Fruit fly (Drosophila melanogaster) whole organism, prepupa: ENCODE data around the gene CG3909.

Experiments
- Blimp-1 ChIP-seq: fragments of 200-800 bp; sonication (Bioruptor generic); optimal IDR thresholded peaks from 3 replicates; lab custom pipeline; 2017; ENCODE audit warnings: missing biosample characterization, missing genetic modification characterization, mild to moderate bottlenecking, moderate library complexity, missing genetic modification reagents
- CG10631 ChIP-seq: fragments of 200-800 bp; sonication (Bioruptor generic); optimal IDR thresholded peaks from 2 replicates; lab custom pipeline; 2016; ENCODE audit warnings: missing biosample characterization, missing genetic modification characterization
- CG10669 ChIP-seq: fragments of 200-800 bp; sonication (Bioruptor generic); optimal IDR thresholded peaks from 3 replicates; lab custom pipeline; 2018; ENCODE audit warnings: missing biosample characterization, mild to moderate bottlenecking, missing genetic modification characterization, moderate library complexity
- CG11294 ChIP-seq: fragments of 200-800 bp; sonication (Bioruptor generic); IDR thresholded peaks from 2 replicates; pipeline ENCODE4 v1.3.6; 2022; ENCODE audit warnings: missing biosample characterization, missing genetic modification characterization
- CG11762 ChIP-seq: fragments of 200-800 bp; sonication (Bioruptor generic); optimal IDR thresholded peaks from 3 replicates; lab custom pipeline; 2016; ENCODE audit warnings: missing biosample characterization, missing genetic modification characterization; ENCODE audit not compliant: insufficient read depth
- CG11902 ChIP-seq: fragments of 200-800 bp; sonication (Bioruptor generic); optimal IDR thresholded peaks from 3 replicates; lab custom pipeline; 2016; ENCODE audit warnings: missing biosample characterization, missing genetic modification characterization
- CG15336 ChIP-seq: fragments of 200-800 bp; sonication (Bioruptor generic); IDR thresholded peaks from 2 replicates; pipeline ENCODE4 v1.3.6; 2022; ENCODE audit warnings: missing biosample characterization, missing genetic modification characterization
- CG1621 ChIP-seq: fragments of 200-800 bp; sonication (Bioruptor generic); optimal IDR thresholded peaks from 3 replicates; lab custom pipeline; 2018; ENCODE audit warnings: missing biosample characterization, mild to moderate bottlenecking, missing genetic modification characterization
- CG3032 ChIP-seq: fragments of 200-800 bp; optimal IDR thresholded peaks from 2 replicates; lab custom pipeline; 2019; ENCODE audit warnings: missing biosample characterization, mild to moderate bottlenecking, missing genetic modification characterization, moderate library complexity
- CG31627 ChIP-seq: fragments of 200-800 bp; sonication (Bioruptor generic); optimal IDR thresholded peaks from 3 replicates; lab custom pipeline; 2016; ENCODE audit warnings: missing biosample characterization, missing genetic modification characterization
- CG32006 ChIP-seq: fragments of 200-800 bp; sonication (Bioruptor generic); optimal IDR thresholded peaks from 3 replicates; lab custom pipeline; 2017; ENCODE audit warnings: missing biosample characterization, mild to moderate bottlenecking, missing genetic modification characterization
- CG3919 ChIP-seq: fragments of 200-800 bp; sonication (Bioruptor generic); optimal IDR thresholded peaks from 3 replicates; lab custom pipeline; 2016; ENCODE audit warnings: missing biosample characterization, missing genetic modification characterization
- CG4318 ChIP-seq: fragments of 200-800 bp; sonication (Bioruptor generic); optimal IDR thresholded peaks from 3 replicates; lab custom pipeline; 2017; ENCODE audit warnings: missing biosample characterization, mild to moderate bottlenecking, missing genetic modification characterization
- CG6163 ChIP-seq: fragments of 200-800 bp; sonication (Bioruptor generic); IDR thresholded peaks from 3 replicates; pipeline ENCODE4 v1.3.6; 2022; ENCODE audit warnings: missing biosample characterization, missing genetic modification characterization
- CG6276 ChIP-seq: fragments of 200-800 bp; sonication (Bioruptor generic); optimal IDR thresholded peaks from 2 replicates; lab custom pipeline; 2017; ENCODE audit warnings: missing biosample characterization, mild to moderate bottlenecking, missing genetic modification characterization
- CG6792 ChIP-seq: fragments of 200-800 bp; sonication (Bioruptor generic); optimal IDR thresholded peaks from 3 replicates; lab custom pipeline; 2016; ENCODE audit warnings: missing biosample characterization, missing genetic modification characterization
- CG6808 ChIP-seq: fragments of 200-800 bp; sonication (Bioruptor generic); optimal IDR thresholded peaks from 3 replicates; lab custom pipeline; 2017; ENCODE audit warnings: missing biosample characterization, missing genetic modification characterization, mild to moderate bottlenecking, moderate library complexity, missing genetic modification reagents
- CG6854 ChIP-seq: fragments of 200-800 bp; sonication (Bioruptor generic); optimal IDR thresholded peaks from 2 replicates; lab custom pipeline; 2017; ENCODE audit warnings: missing biosample characterization, mild to moderate bottlenecking, missing genetic modification characterization
- CG7368 ChIP-seq: fragments of 200-800 bp; sonication (Bioruptor generic); optimal IDR thresholded peaks from 3 replicates; lab custom pipeline; 2016; ENCODE audit warnings: missing biosample characterization, missing genetic modification characterization
- CG8119 ChIP-seq: fragments of 200-800 bp; sonication (Bioruptor generic); IDR thresholded peaks from 3 replicates; pipeline ENCODE4 v1.3.6; 2022; ENCODE audit warnings: missing biosample characterization, missing genetic modification characterization
- CG8319 ChIP-seq: fragments of 200-800 bp; sonication (Bioruptor generic); optimal IDR thresholded peaks from 3 replicates; lab custom pipeline; 2016; ENCODE audit warnings: missing biosample characterization, missing genetic modification characterization
- CG8632 ChIP-seq: fragments of 200-800 bp; sonication (Bioruptor generic); optimal IDR thresholded peaks from 3 replicates; lab custom pipeline; 2016; ENCODE audit warnings: missing biosample characterization, missing genetic modification characterization
- CG9139 ChIP-seq: fragments of 200-800 bp; sonication (Bioruptor generic); optimal IDR thresholded peaks from 3 replicates; lab custom pipeline; 2017; ENCODE audit warnings: missing biosample characterization, mild to moderate bottlenecking, missing genetic modification characterization
- Eip78C ChIP-seq: fragments of 200-800 bp; sonication (Bioruptor generic); peaks from one replicate; lab custom pipeline; 2016; ENCODE audit warnings: missing biosample characterization, missing genetic modification characterization
- Eip93F ChIP-seq: fragments of 200-800 bp; sonication (Bioruptor generic); optimal IDR thresholded peaks from 2 replicates; lab custom pipeline; 2016; ENCODE audit warnings: missing biosample characterization, mild to moderate bottlenecking, missing genetic modification characterization
- Ets21C ChIP-seq: fragments of 200-800 bp; sonication (Bioruptor generic); optimal IDR thresholded peaks from 3 replicates; lab custom pipeline; 2016; ENCODE audit warnings: missing biosample characterization, missing genetic modification characterization
- Ets96B ChIP-seq: fragments of 200-800 bp; optimal IDR thresholded peaks from 2 replicates; lab custom pipeline; 2019; ENCODE audit warnings: missing biosample characterization, mild to moderate bottlenecking, missing genetic modification characterization, moderate library complexity
- Hr38 ChIP-seq: sonication (Bioruptor generic); optimal IDR thresholded peaks from 2 replicates; lab custom pipeline; 2016; ENCODE audit warnings: missing biosample characterization, missing genetic modification characterization
- Hr39 ChIP-seq: fragments of 200-800 bp; sonication (Bioruptor generic); optimal IDR thresholded peaks from 2 replicates; lab custom pipeline; 2016; ENCODE audit warnings: missing biosample characterization, missing genetic modification characterization
- Hr4 ChIP-seq: fragments of 200-800 bp; sonication (Bioruptor generic); optimal IDR thresholded peaks from 3 replicates; lab custom pipeline; 2016; ENCODE audit warnings: missing biosample characterization, missing genetic modification characterization
- Lpt ChIP-seq: fragments of 200-800 bp; sonication (Bioruptor generic); optimal IDR thresholded peaks from 3 replicates; lab custom pipeline; 2016; ENCODE audit warnings: missing biosample characterization, missing genetic modification characterization
- Met ChIP-seq: fragments of 200-800 bp; sonication (Bioruptor generic); optimal IDR thresholded peaks from 3 replicates; lab custom pipeline; 2016; ENCODE audit warnings: missing biosample characterization, missing genetic modification characterization
- OdsH ChIP-seq: fragments of 200-800 bp; sonication (Bioruptor generic); optimal IDR thresholded peaks from 3 replicates; lab custom pipeline; 2016; ENCODE audit warnings: missing biosample characterization, missing genetic modification characterization
- Smox ChIP-seq: fragments of 200-800 bp; sonication (Bioruptor generic); optimal IDR thresholded peaks from 3 replicates; lab custom pipeline; 2016; ENCODE audit warnings: missing biosample characterization, missing genetic modification characterization
- Sox102F ChIP-seq: fragments of 200-800 bp; sonication (Bioruptor generic); optimal IDR thresholded peaks from 2 replicates; lab custom pipeline; 2016; ENCODE audit warnings: missing biosample characterization, mild to moderate bottlenecking, missing genetic modification characterization
- acj6 ChIP-seq: fragments of 200-800 bp; sonication (Bioruptor generic); optimal IDR thresholded peaks from 3 replicates; lab custom pipeline; 2016; ENCODE audit warnings: missing biosample characterization, missing genetic modification characterization
- cyc ChIP-seq: fragments of 200-800 bp; sonication (Bioruptor generic); optimal IDR thresholded peaks from 3 replicates; lab custom pipeline; 2016; ENCODE audit warnings: missing biosample characterization, missing genetic modification characterization
- dac ChIP-seq: fragments of 200-800 bp; sonication (Bioruptor generic); optimal IDR thresholded peaks from 2 replicates; lab custom pipeline; 2017; ENCODE audit warnings: missing biosample characterization, mild to moderate bottlenecking, missing genetic modification characterization
- dsx ChIP-seq: fragments of 200-800 bp; optimal IDR thresholded peaks from 3 replicates; lab custom pipeline; 2019; ENCODE audit warnings: missing biosample characterization, mild to moderate bottlenecking, missing genetic modification characterization, moderate library complexity; ENCODE audit not compliant: poor library complexity, severe bottlenecking
- eg ChIP-seq: fragments of 200-800 bp; sonication (Bioruptor generic); IDR thresholded peaks from 3 replicates; pipeline ENCODE4 v1.3.6; 2022; ENCODE audit warnings: missing biosample characterization, missing genetic modification characterization
- esn ChIP-seq: fragments of 200-800 bp; sonication (Bioruptor generic); optimal IDR thresholded peaks from 2 replicates; lab custom pipeline; 2016; ENCODE audit warnings: missing biosample characterization, mild to moderate bottlenecking, missing genetic modification characterization, moderate library complexity
- fd59A ChIP-seq: fragments of 200-800 bp; sonication (Bioruptor generic); optimal IDR thresholded peaks from 2 replicates; lab custom pipeline; 2017; ENCODE audit warnings: missing biosample characterization, mild to moderate bottlenecking, missing genetic modification characterization, missing genetic modification reagents
- fd85E ChIP-seq: fragments of 200-800 bp; sonication (Bioruptor generic); optimal IDR thresholded peaks from 3 replicates; lab custom pipeline; 2016; ENCODE audit warnings: missing biosample characterization, missing genetic modification characterization
- fkh ChIP-seq: fragments of 200-800 bp; sonication (Bioruptor generic); optimal IDR thresholded peaks from 3 replicates; lab custom pipeline; 2017; ENCODE audit warnings: missing biosample characterization, mild to moderate bottlenecking, missing genetic modification characterization, moderate library complexity
- pdm3 ChIP-seq: fragments of 200-800 bp; sonication (Bioruptor generic); optimal IDR thresholded peaks from 3 replicates; lab custom pipeline; 2016; ENCODE audit warnings: missing biosample characterization, missing genetic modification characterization
- salr ChIP-seq, 2 experiments: fragments of 200-800 bp; sonication (Bioruptor generic); optimal IDR thresholded peaks; 3 replicates each; lab custom pipeline; 2016 to 2018; ENCODE audit warnings: missing biosample characterization in 2 of 2, missing genetic modification characterization in 2 of 2, mild to moderate bottlenecking in 1 of 2
- ss ChIP-seq, 2 experiments: fragments of 200-800 bp; sonication (Bioruptor generic); optimal IDR thresholded peaks; 2 replicates in 1 of 2; 3 replicates in 1 of 2; lab custom pipeline; 2017 to 2018; ENCODE audit warnings: mild to moderate bottlenecking in 2 of 2, missing biosample characterization in 2 of 2, missing genetic modification characterization in 2 of 2, moderate library complexity in 1 of 2
- svp ChIP-seq: fragments of 200-800 bp; sonication (Bioruptor generic); peaks from one replicate; lab custom pipeline; 2016; ENCODE audit warnings: missing biosample characterization, missing genetic modification characterization
- topi ChIP-seq: fragments of 200-800 bp; sonication (Bioruptor generic); optimal IDR thresholded peaks from 3 replicates; lab custom pipeline; 2016; ENCODE audit warnings: missing biosample characterization, missing genetic modification characterization
- vri ChIP-seq: fragments of 200-800 bp; sonication (Bioruptor generic); optimal IDR thresholded peaks from 3 replicates; lab custom pipeline; 2016; ENCODE audit warnings: missing biosample characterization, mild to moderate bottlenecking, missing genetic modification characterization

Gene CG3909

DNA sequence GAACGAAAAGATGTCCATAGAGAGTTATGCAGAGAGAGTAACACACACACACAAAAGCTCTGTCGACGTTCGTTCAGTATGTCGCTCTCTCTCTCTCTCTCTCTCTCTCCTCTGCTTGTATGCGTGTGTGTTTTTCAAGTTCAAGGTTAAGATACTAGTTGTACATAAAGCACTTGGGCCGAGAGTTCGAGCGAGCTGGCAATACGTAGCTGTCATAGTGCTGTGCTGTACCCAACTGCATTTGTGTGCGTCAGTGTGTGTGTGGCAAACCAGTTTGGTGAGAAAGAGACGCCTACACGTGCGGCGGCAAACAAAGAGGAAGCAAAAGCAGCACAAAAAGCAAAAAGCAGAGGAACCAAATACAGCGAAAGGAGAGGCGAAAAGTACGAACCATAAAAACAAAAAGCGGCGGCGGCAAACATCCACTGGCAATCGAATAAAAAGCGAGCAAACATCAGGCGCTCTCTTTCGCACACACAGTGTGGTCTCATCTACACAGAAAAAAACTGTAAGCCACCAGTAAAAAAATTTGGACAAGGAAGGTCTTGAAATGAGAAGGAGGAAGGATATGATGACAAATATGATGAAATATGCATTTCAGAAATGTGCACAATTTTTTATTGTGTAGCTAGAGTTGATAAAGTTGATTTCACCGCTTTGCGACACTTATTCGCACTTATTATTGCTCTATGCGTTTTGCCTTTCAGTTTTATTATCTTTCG lies 44.3 kb downstream of the CG3909 start:
- no peak for TF ChIP-seq Hr38 (GFP tag; lab: Kevin White, UChicago)
- peak; percentile 95 for TF ChIP-seq pdm3
- peak; percentile 89 for TF ChIP-seq svp (GFP tag; lab: Kevin White, UChicago)
- TF ChIP-seq CG1621 (tag; lab: Kevin White, UChicago): peak; percentile 88
- TF ChIP-seq fkh (GFP tag; lab: Kevin White, UChicago): peak; percentile 79
- peak; percentile 90 for TF ChIP-seq fd59A (GFP tag; lab: Kevin White, UChicago)
- TF ChIP-seq acj6 (GFP tag; lab: Kevin White, UChicago): peak; percentile 95
- peak; percentile 23 for TF ChIP-seq Blimp-1 (GFP tag; lab: Kevin White, UChicago)
- TF ChIP-seq CG15336 (GFP tag; lab: Robert Waterston, UW): peak; percentile 86
- peak; percentile 94 for TF ChIP-seq eg (GFP tag; lab: Robert Waterston, UW)
- TF ChIP-seq CG8632 (GFP tag; lab: Kevin White, UChicago): peak; percentile 88
- TF ChIP-seq Eip93F: peak; percentile 39
- peak; percentile 91 for TF ChIP-seq Hr4 (GFP tag; lab: Kevin White, UChicago)
- TF ChIP-seq Ets96B (tag; lab: Kevin White, UChicago): peak; percentile 90
- TF ChIP-seq esn: peak; percentile 88
- peak; percentile 66 for TF ChIP-seq CG6276 (GFP tag; lab: Kevin White, UChicago)
- peak; percentile 91 for TF ChIP-seq CG7368
- peak; percentile 87 for TF ChIP-seq CG11294
- TF ChIP-seq ss (GFP tag; optimal IDR thresholded peaks at IDR 0.05; lab: Kevin White, UChicago): peak; percentile 72 to 87
- peak; percentile 91 for TF ChIP-seq vri (GFP tag; lab: Kevin White, UChicago)
- peak; percentile 95 for TF ChIP-seq CG10631 (GFP tag; lab: Kevin White, UChicago)
- peak; percentile 95 for TF ChIP-seq CG3919
- peak; percentile 96 for TF ChIP-seq CG6163 (GFP tag; lab: Robert Waterston, UW)
- peak; percentile 88 for TF ChIP-seq CG3032 (tag; lab: Kevin White, UChicago)
- peak; percentile 73 for TF ChIP-seq dac
- TF ChIP-seq Met (GFP tag; lab: Kevin White, UChicago): peak; percentile 86
- TF ChIP-seq CG32006 (GFP tag; lab: Kevin White, UChicago): peak; percentile 93
- TF ChIP-seq Smox: peak; percentile 84
- peak; percentile 78 for TF ChIP-seq Ets21C
- TF ChIP-seq CG6792 (GFP tag; lab: Kevin White, UChicago): peak; percentile 90
- TF ChIP-seq CG6854: no peak
- peak; percentile 90 to 91 for TF ChIP-seq salr (GFP tag; optimal IDR thresholded peaks at IDR 0.05; lab: Kevin White, UChicago)
- peak; percentile 78 for TF ChIP-seq CG4318 (GFP tag; lab: Kevin White, UChicago)
- TF ChIP-seq OdsH (GFP tag; lab: Kevin White, UChicago): peak; percentile 94
- peak; percentile 87 for TF ChIP-seq topi (GFP tag; lab: Kevin White, UChicago)
- TF ChIP-seq CG11902 (GFP tag; lab: Kevin White, UChicago): peak; percentile 85
- TF ChIP-seq CG10669 (GFP tag; lab: Kevin White, UChicago): peak; percentile 88
- peak; percentile 92 for TF ChIP-seq Hr39 (GFP tag; lab: Kevin White, UChicago)
- peak; percentile 77 for TF ChIP-seq CG9139 (GFP tag; lab: Kevin White, UChicago)
- peak; percentile 84 for TF ChIP-seq CG6808 (GFP tag; lab: Kevin White, UChicago)
- TF ChIP-seq fd85E: peak; percentile 51
- peak; percentile 81 for TF ChIP-seq Sox102F (GFP tag; lab: Kevin White, UChicago)
- peak; percentile 85 for TF ChIP-seq dsx
- TF ChIP-seq CG8119 (GFP tag; lab: Robert Waterston, UW): peak; percentile 91
- TF ChIP-seq cyc (GFP tag; lab: Kevin White, UChicago): peak; percentile 85
- peak; percentile 84 for TF ChIP-seq Lpt (GFP tag; lab: Kevin White, UChicago)
- peak; percentile 91 for TF ChIP-seq CG11762 (GFP tag; lab: Kevin White, UChicago)
- TF ChIP-seq CG31627 (GFP tag; lab: Kevin White, UChicago): peak; percentile 90
- TF ChIP-seq Eip78C (GFP tag; lab: Kevin White, UChicago): peak; percentile 98
- peak; percentile 82 for TF ChIP-seq CG8319
